Worm (Caenorhabditis elegans) whole organism, mixed stage, embryonic: Measurements from ENCODE around the gene B0302.2.
A peak's percentile ranks its signal among the peaks of the same experiment; 100 is the strongest.

ENCODE experiments used
- M03D4.4 ChIP-seq: sonication (generic microtip); optimal IDR thresholded peaks from 2 replicates; lab custom pipeline; 2017; ENCODE audit warnings: mild to moderate bottlenecking, missing genetic modification characterization, missing compliant biosample characterization
- blmp-1 ChIP-seq: fragments of 150-350 bp; optimal IDR thresholded peaks from 2 replicates; lab custom pipeline; 2014; ENCODE audit warnings: missing biosample characterization, missing genetic modification characterization
- ceh-39 ChIP-seq: fragments of 150-350 bp; optimal IDR thresholded peaks from 2 replicates; lab custom pipeline; 2014; ENCODE audit warnings: missing biosample characterization, missing genetic modification characterization
- ceh-43 ChIP-seq: fragments of 200-800 bp; sonication (Bioruptor generic); optimal IDR thresholded peaks from 2 replicates; lab custom pipeline; 2018; ENCODE audit warnings: mild to moderate bottlenecking, missing genetic modification characterization, moderate library complexity, missing compliant biosample characterization
- ceh-83 ChIP-seq: fragments of 200-800 bp; sonication (Bioruptor generic); optimal IDR thresholded peaks from 2 replicates; lab custom pipeline; 2018; ENCODE audit warnings: mild to moderate bottlenecking, missing genetic modification characterization, missing compliant biosample characterization
- drap-1 ChIP-seq: fragments of 200-800 bp; sonication (Bioruptor generic); optimal IDR thresholded peaks from 3 replicates; lab custom pipeline; 2018; ENCODE audit warnings: mild to moderate bottlenecking, missing genetic modification characterization, missing compliant biosample characterization
- elt-1 ChIP-seq: sonication (generic microtip); optimal IDR thresholded peaks from 2 replicates; lab custom pipeline; 2017; ENCODE audit warnings: missing genetic modification characterization, mild to moderate bottlenecking, missing compliant biosample characterization, antibody characterized with exemption, moderate library complexity, borderline replicate concordance; ENCODE audit not compliant: insufficient read depth
- elt-3 ChIP-seq: fragments of 150-350 bp; optimal IDR thresholded peaks from 2 replicates; lab custom pipeline; 2014; ENCODE audit warnings: missing biosample characterization, missing genetic modification characterization
- ham-2 ChIP-seq: fragments of 200-800 bp; sonication (Bioruptor generic); optimal IDR thresholded peaks from 2 replicates; lab custom pipeline; 2018; ENCODE audit warnings: mild to moderate bottlenecking, missing genetic modification characterization, missing compliant biosample characterization
- hlh-1 ChIP-seq: fragments of 150-350 bp; optimal IDR thresholded peaks from 2 replicates; lab custom pipeline; 2014; ENCODE audit warnings: missing biosample characterization, missing genetic modification reagents, missing genetic modification characterization
- lin-13 ChIP-seq: fragments of 150-350 bp; optimal IDR thresholded peaks from 2 replicates; lab custom pipeline; 2014; ENCODE audit warnings: missing biosample characterization, missing genetic modification characterization
- lsy-2 ChIP-seq: fragments of 150-350 bp; optimal IDR thresholded peaks from 2 replicates; lab custom pipeline; 2014; ENCODE audit warnings: missing biosample characterization, missing genetic modification characterization
- mab-5 ChIP-seq: fragments of 150-350 bp; optimal IDR thresholded peaks from 2 replicates; lab custom pipeline; 2014; ENCODE audit warnings: missing biosample characterization, missing genetic modification characterization
- mep-1 ChIP-seq: fragments of 150-350 bp; optimal IDR thresholded peaks from 2 replicates; lab custom pipeline; 2017; ENCODE audit warnings: missing biosample characterization, missing genetic modification reagents, missing genetic modification characterization, inconsistent platforms
- mls-2 ChIP-seq: sonication (generic microtip); optimal IDR thresholded peaks from 2 replicates; lab custom pipeline; 2016; ENCODE audit warnings: mild to moderate bottlenecking, missing genetic modification characterization, moderate library complexity, missing compliant biosample characterization
- nhr-12 ChIP-seq: fragments of 150-350 bp; optimal IDR thresholded peaks from 2 replicates; lab custom pipeline; 2014; ENCODE audit warnings: missing biosample characterization, missing genetic modification characterization
- nhr-2 ChIP-seq: fragments of 150-350 bp; optimal IDR thresholded peaks from 2 replicates; lab custom pipeline; 2014; ENCODE audit warnings: missing biosample characterization, missing genetic modification characterization
- nhr-237 ChIP-seq: fragments of 150-350 bp; optimal IDR thresholded peaks from 2 replicates; lab custom pipeline; 2014; ENCODE audit warnings: missing biosample characterization, missing genetic modification characterization
- nhr-76 ChIP-seq: sonication (generic microtip); optimal IDR thresholded peaks from 2 replicates; lab custom pipeline; 2017; ENCODE audit warnings: missing biosample characterization, missing genetic modification characterization
- pha-4 ChIP-seq: fragments of 150-350 bp; optimal IDR thresholded peaks from 2 replicates; lab custom pipeline; 2018; ENCODE audit warnings: missing biosample characterization, missing genetic modification reagents, missing genetic modification characterization
- sem-2 ChIP-seq: fragments of 200-800 bp; sonication (Bioruptor generic); optimal IDR thresholded peaks from 2 replicates; lab custom pipeline; 2018; ENCODE audit warnings: mild to moderate bottlenecking, missing genetic modification characterization, missing compliant biosample characterization
- snpc-4 ChIP-seq: fragments of 150-350 bp; optimal IDR thresholded peaks from 2 replicates; lab custom pipeline; 2014; ENCODE audit warnings: missing biosample characterization, missing genetic modification characterization
- sptf-1 ChIP-seq: sonication (generic microtip); optimal IDR thresholded peaks from 2 replicates; lab custom pipeline; 2017; ENCODE audit warnings: mild to moderate bottlenecking, missing genetic modification characterization, moderate library complexity, missing compliant biosample characterization
- tbx-8 ChIP-seq: fragments of 200-800 bp; sonication (Bioruptor generic); optimal IDR thresholded peaks from 2 replicates; lab custom pipeline; 2018; ENCODE audit warnings: mild to moderate bottlenecking, missing genetic modification characterization, moderate library complexity, missing compliant biosample characterization
- unc-120 ChIP-seq: sonication (generic microtip); optimal IDR thresholded peaks from 2 replicates; lab custom pipeline; 2017; ENCODE audit warnings: missing genetic modification characterization, missing compliant biosample characterization; ENCODE audit not compliant: poor library complexity, severe bottlenecking
- unc-39 ChIP-seq: fragments of 150-350 bp; optimal IDR thresholded peaks from 2 replicates; lab custom pipeline; 2014; ENCODE audit warnings: missing biosample characterization, missing genetic modification characterization
- unc-62 ChIP-seq: fragments of 150-350 bp; optimal IDR thresholded peaks from 2 replicates; lab custom pipeline; 2014; ENCODE audit warnings: missing biosample characterization, missing genetic modification reagents, missing genetic modification characterization
- zip-8 ChIP-seq: fragments of 150-350 bp; optimal IDR thresholded peaks from 2 replicates; lab custom pipeline; 2014; ENCODE audit warnings: missing biosample characterization, missing genetic modification characterization
- ztf-11 ChIP-seq: fragments of 150-350 bp; optimal IDR thresholded peaks from 2 replicates; lab custom pipeline; 2014; ENCODE audit warnings: missing biosample characterization, missing genetic modification characterization

B0302.2 gene

ce11 chrX:17178239-17178638 lies at the start of gene B0302.2:
TSS of gene B0302.2 (plus strand) at chrX:17178539.
- TF ChIP-seq unc-62 (GFP tag; lab: Kevin White, UChicago) (no peak), blmp-1 (tag; lab: Kevin White, UChicago) (no peak), snpc-4 (no peak), ceh-43 (GFP tag; lab: Kevin White, UChicago) (no peak)

- TF ChIP-seq M03D4.4 (tag; lab: Kevin White, UChicago) (no peak), lsy-2 (no peak), nhr-237 (tag; lab: Kevin White, UChicago) (no peak), nhr-76 (tag; lab: Kevin White, UChicago) (no peak), drap-1 (GFP tag; lab: Kevin White, UChicago) (no peak), unc-39 (tag; lab: Kevin White, UChicago) (no peak), elt-3 (tag; lab: Kevin White, UChicago) (no peak), sem-2 (GFP tag; lab: Kevin White, UChicago) (no peak), tbx-8 (GFP tag; lab: Kevin White, UChicago) (no peak), blmp-1 (tag; lab: Kevin White, UChicago) (no peak), hlh-1 (tag; lab: Kevin White, UChicago) (no peak), nhr-2 (tag; lab: Kevin White, UChicago) (no peak), elt-1 (tag; lab: Kevin White, UChicago) (no peak), pha-4 (tag; lab: Kevin White, UChicago) (no peak), nhr-12 (tag; lab: Kevin White, UChicago) (no peak), ceh-83 (GFP tag; lab: Kevin White, UChicago) (no peak), mls-2 (tag; lab: Kevin White, UChicago) (no peak)
Observed at ce11 chrX:17134427-17134826, 43.9 kb upstream of the B0302.2 start, which contains the start of gene K09E3.7. TSS of gene K09E3.7 (minus strand) at chrX:17134527.

- no peak for TF ChIP-seq elt-3 (tag; lab: Kevin White, UChicago)
- TF ChIP-seq unc-120 (tag; lab: Kevin White, UChicago) = no peak
- TF ChIP-seq sem-2 (GFP tag; lab: Kevin White, UChicago) = no peak
- TF ChIP-seq blmp-1 (tag; lab: Kevin White, UChicago) = no peak
- TF ChIP-seq drap-1 (GFP tag; lab: Kevin White, UChicago) = no peak
- no peak for TF ChIP-seq ztf-11 (tag; lab: Kevin White, UChicago)
- TF ChIP-seq elt-1 (tag; lab: Kevin White, UChicago) = no peak
- no peak for TF ChIP-seq mls-2 (tag; lab: Kevin White, UChicago)
- no peak for TF ChIP-seq mep-1
- TF ChIP-seq zip-8 (tag; lab: Kevin White, UChicago) = no peak
- TF ChIP-seq pha-4 (tag; lab: Kevin White, UChicago) = no peak
- TF ChIP-seq nhr-2 (tag; lab: Kevin White, UChicago) = no peak
- TF ChIP-seq mab-5 (tag; lab: Kevin White, UChicago) = no peak
- no peak for TF ChIP-seq lin-13
Observed at ce11 chrX:17135704-17136103, 42.6 kb upstream of the B0302.2 start.

- TF ChIP-seq drap-1 (GFP tag; lab: Kevin White, UChicago) (no peak), unc-62 (GFP tag; lab: Kevin White, UChicago) (peak; percentile 59)
Observed at ce11 chrX:17138060-17138557, 40.2 kb upstream of the B0302.2 start, which contains the start of gene cnp-3. TSS of gene cnp-3 (minus strand) at chrX:17138110.

- TF ChIP-seq nhr-2 (tag; lab: Kevin White, UChicago) (no peak), unc-39 (tag; lab: Kevin White, UChicago) (no peak), ham-2 (GFP tag; lab: Kevin White, UChicago) (no peak), ceh-39 (tag; lab: Kevin White, UChicago) (no peak), ztf-11 (tag; lab: Kevin White, UChicago) (no peak), sem-2 (GFP tag; lab: Kevin White, UChicago) (no peak), sptf-1 (tag; lab: Kevin White, UChicago) (no peak), lin-13 (no peak)
Observed at ce11 chrX:17139204-17139780, 39.0 kb upstream of the B0302.2 start.
